5 fruit fly cellular contexts compared by ENCODE assay signal in genomic region chr2L:5085561-5085960, dm6.
TF ChIP-seq lines count a peak whose summit lies in the region.

No protein-coding gene starts in this region.

- no peak for TF ChIP-seq CTCF in whole organism, embryonic (GFP tag; optimal IDR thresholded peaks at IDR 0.05; lab: Kevin White, UChicago)

TF ChIP-seq in whole organism, adult, 20 proteins besides CTCF, POLR2A, EP300 and RAD21:
- TF ChIP-seq CG33017 (tag; optimal IDR thresholded peaks at IDR 0.05; lab: Kevin White, UChicago) (no peak), bab1 (GFP tag; optimal IDR thresholded peaks at IDR 0.05; lab: Kevin White, UChicago) (peak; percentile 46)
TF ChIP-seq in whole organism, adult: peak in this region for 1.

TF ChIP-seq in whole organism, embryonic, 481 proteins besides CTCF, POLR2A, EP300 and RAD21 (continues in another document):
- no peak for TF ChIP-seq dati (GFP tag; IDR thresholded peaks at IDR 0.05; lab: Robert Waterston, UW)
- TF ChIP-seq Dll (GFP tag; IDR thresholded peaks at IDR 0.05; lab: Robert Waterston, UW; ENCODE audit: partially characterized antibody), result no peak
- TF ChIP-seq CHES-1-like (GFP tag; optimal IDR thresholded peaks at IDR 0.05; lab: Kevin White, UChicago), result no peak
- TF ChIP-seq gem (tag; optimal IDR thresholded peaks at IDR 0.05; lab: Kevin White, UChicago), result peak; percentile 58
- TF ChIP-seq unpg (GFP tag; optimal IDR thresholded peaks at IDR 0.05; lab: Kevin White, UChicago), result no peak
- TF ChIP-seq CG6254 (GFP tag; optimal IDR thresholded peaks at IDR 0.05; lab: Kevin White, UChicago), result no peak
- no peak for TF ChIP-seq crol (GFP tag; IDR thresholded peaks at IDR 0.05; lab: Robert Waterston, UW)
- no peak for TF ChIP-seq pros (GFP tag; optimal IDR thresholded peaks at IDR 0.05; lab: Kevin White, UChicago)
- TF ChIP-seq sug (tag; optimal IDR thresholded peaks at IDR 0.05; lab: Kevin White, UChicago), result no peak
- no peak for TF ChIP-seq CkIIα-i1 (GFP tag; IDR thresholded peaks at IDR 0.05; lab: Robert Waterston, UW)
- TF ChIP-seq mld (GFP tag; IDR thresholded peaks at IDR 0.05; lab: Robert Waterston, UW; ENCODE audit: partially characterized antibody), result no peak
- no peak for TF ChIP-seq Max (GFP tag; optimal IDR thresholded peaks at IDR 0.05; lab: Kevin White, UChicago)
- TF ChIP-seq Camta (GFP tag; optimal IDR thresholded peaks at IDR 0.05; lab: Kevin White, UChicago), result no peak
- TF ChIP-seq knrl (GFP tag; IDR thresholded peaks at IDR 0.05; lab: Robert Waterston, UW; ENCODE audit: partially characterized antibody), result no peak
- peak; percentile 1 for TF ChIP-seq Oli (tag; optimal IDR thresholded peaks at IDR 0.05; lab: Kevin White, UChicago)
- TF ChIP-seq ash1 (GFP tag; optimal IDR thresholded peaks at IDR 0.05; lab: Kevin White, UChicago), result no peak
- no peak for TF ChIP-seq CG6854 (GFP tag; optimal IDR thresholded peaks at IDR 0.05; lab: Kevin White, UChicago)
- no peak for TF ChIP-seq CG4707 (GFP tag; optimal IDR thresholded peaks at IDR 0.05; lab: Kevin White, UChicago)
- TF ChIP-seq Nf-YB (GFP tag; optimal IDR thresholded peaks at IDR 0.05; lab: Kevin White, UChicago), result no peak
- no peak for TF ChIP-seq CG17612 (GFP tag; IDR thresholded peaks at IDR 0.05; lab: Robert Waterston, UW)
- TF ChIP-seq Scr (GFP tag; IDR thresholded peaks at IDR 0.05; lab: Robert Waterston, UW; ENCODE audit: partially characterized antibody), result no peak
- no peak for TF ChIP-seq chm (GFP tag; IDR thresholded peaks at IDR 0.05; lab: Robert Waterston, UW)
- peak; percentile 23 for TF ChIP-seq Med (GFP tag; lab: Kevin White, UChicago)

TF ChIP-seq in whole organism, prepupa, 60 proteins besides CTCF, POLR2A, EP300 and RAD21 (continues in another document):
- TF ChIP-seq Smox (GFP tag; optimal IDR thresholded peaks at IDR 0.05; lab: Kevin White, UChicago) (no peak), CG6276 (GFP tag; optimal IDR thresholded peaks at IDR 0.05; lab: Kevin White, UChicago) (peak; percentile 11), CG11902 (GFP tag; optimal IDR thresholded peaks at IDR 0.05; lab: Kevin White, UChicago) (no peak), CG11762 (GFP tag; optimal IDR thresholded peaks at IDR 0.05; lab: Kevin White, UChicago; ENCODE audit: insufficient read depth) (no peak), esn (GFP tag; optimal IDR thresholded peaks at IDR 0.05; lab: Kevin White, UChicago) (peak; percentile 49), Eip93F (GFP tag; optimal IDR thresholded peaks at IDR 0.05; lab: Kevin White, UChicago) (no peak), dsx (GFP tag; optimal IDR thresholded peaks at IDR 0.05; lab: Kevin White, UChicago; ENCODE audit: poor library complexity, severe bottlenecking) (no peak), CG6163 (GFP tag; IDR thresholded peaks at IDR 0.05; lab: Robert Waterston, UW) (peak; percentile 47; the same call in 2 of the 3 replicates), Sox15 (GFP tag; optimal IDR thresholded peaks at IDR 0.05; lab: Kevin White, UChicago) (no peak), cyc (GFP tag; optimal IDR thresholded peaks at IDR 0.05; lab: Kevin White, UChicago) (peak; percentile 34), Lpt (GFP tag; optimal IDR thresholded peaks at IDR 0.05; lab: Kevin White, UChicago) (no peak), CG31627 (GFP tag; optimal IDR thresholded peaks at IDR 0.05; lab: Kevin White, UChicago) (peak; percentile 20), fkh (GFP tag; optimal IDR thresholded peaks at IDR 0.05; lab: Kevin White, UChicago) (no peak), CG3919 (GFP tag; optimal IDR thresholded peaks at IDR 0.05; lab: Kevin White, UChicago) (no peak), CG3032 (tag; optimal IDR thresholded peaks at IDR 0.05; lab: Kevin White, UChicago) (no peak), net (GFP tag; optimal IDR thresholded peaks at IDR 0.05; lab: Kevin White, UChicago) (no peak), dac (GFP tag; optimal IDR thresholded peaks at IDR 0.05; lab: Kevin White, UChicago) (no peak), CG4318 (GFP tag; optimal IDR thresholded peaks at IDR 0.05; lab: Kevin White, UChicago) (peak; percentile 12), CG8319 (GFP tag; optimal IDR thresholded peaks at IDR 0.05; lab: Kevin White, UChicago) (no peak), OdsH (GFP tag; optimal IDR thresholded peaks at IDR 0.05; lab: Kevin White, UChicago) (peak; percentile 31), Blimp-1 (GFP tag; optimal IDR thresholded peaks at IDR 0.05; lab: Kevin White, UChicago) (no peak), CG8632 (GFP tag; optimal IDR thresholded peaks at IDR 0.05; lab: Kevin White, UChicago) (peak; percentile 45), vri (GFP tag; optimal IDR thresholded peaks at IDR 0.05; lab: Kevin White, UChicago) (no peak)

TF ChIP-seq in whole organism, pupa, 21 proteins besides CTCF, POLR2A, EP300 and RAD21:
- TF ChIP-seq Pif1B (GFP tag; optimal IDR thresholded peaks at IDR 0.05; lab: Kevin White, UChicago) (peak; percentile 1), CG4496 (GFP tag; IDR thresholded peaks at IDR 0.05; lab: Robert Waterston, UW) (no peak), CG34367 (tag; optimal IDR thresholded peaks at IDR 0.05; lab: Kevin White, UChicago) (no peak), D1 (tag; optimal IDR thresholded peaks at IDR 0.05; lab: Kevin White, UChicago) (no peak), CG8159 (tag; optimal IDR thresholded peaks at IDR 0.05; lab: Kevin White, UChicago) (no peak), CG32121 (GFP tag; IDR thresholded peaks at IDR 0.05; lab: Robert Waterston, UW) (0 out of 2 replicates have a peak, but pooled peaks have one; percentile 29), gl (tag; optimal IDR thresholded peaks at IDR 0.05; lab: Kevin White, UChicago) (no peak), CG14655 (GFP tag; optimal IDR thresholded peaks at IDR 0.05; lab: Kevin White, UChicago) (peak; percentile 1), CG17806 (tag; optimal IDR thresholded peaks at IDR 0.05; lab: Kevin White, UChicago) (peak; percentile 20), Pif1A (GFP tag; optimal IDR thresholded peaks at IDR 0.05; lab: Kevin White, UChicago) (peak; percentile 53), Snoo (tag; optimal IDR thresholded peaks at IDR 0.05; lab: Kevin White, UChicago) (peak; percentile 36), CG15710 (tag; optimal IDR thresholded peaks at IDR 0.05; lab: Kevin White, UChicago) (peak; percentile 22), CG13204 (GFP tag; optimal IDR thresholded peaks at IDR 0.05; lab: Kevin White, UChicago) (no peak), CG10348 (GFP tag; IDR thresholded peaks at IDR 0.05; lab: Robert Waterston, UW) (no peak), rn (GFP tag; IDR thresholded peaks at IDR 0.05; lab: Robert Waterston, UW) (no peak), Ets98B (GFP tag; IDR thresholded peaks at IDR 0.05; lab: Robert Waterston, UW) (peak; percentile 31; the same call in 1 of the 2 replicates), CG12605 (GFP tag; IDR thresholded peaks at IDR 0.05; lab: Robert Waterston, UW) (no peak), EcR (GFP tag; optimal IDR thresholded peaks at IDR 0.05; lab: Kevin White, UChicago) (no peak), fd96Ca (GFP tag; IDR thresholded peaks at IDR 0.05; lab: Robert Waterston, UW) (no peak), CG8301 (tag; optimal IDR thresholded peaks at IDR 0.05; lab: Kevin White, UChicago) (peak; percentile 24), CG9948 (tag; optimal IDR thresholded peaks at IDR 0.05; lab: Kevin White, UChicago) (peak; percentile 20)

TF ChIP-seq in whole organism, wandering third instar larva, 38 proteins besides CTCF, POLR2A, EP300 and RAD21:
- TF ChIP-seq h (GFP tag; optimal IDR thresholded peaks at IDR 0.05; lab: Kevin White, UChicago) (peak; percentile 35), dsf (GFP tag; optimal IDR thresholded peaks at IDR 0.05; lab: Kevin White, UChicago; ENCODE audit: borderline replicate concordance) (no peak), CG9705 (GFP tag; optimal IDR thresholded peaks at IDR 0.05; lab: Kevin White, UChicago) (no peak), Hr78 (GFP tag; optimal IDR thresholded peaks at IDR 0.05; lab: Kevin White, UChicago) (no peak), foxo (GFP tag; optimal IDR thresholded peaks at IDR 0.05; lab: Kevin White, UChicago) (peak in 1 of 2 experiments; percentile 44), Dif (GFP tag; optimal IDR thresholded peaks at IDR 0.05; lab: Kevin White, UChicago; ENCODE audit: partially characterized antibody) (no peak), GATAd (GFP tag; optimal IDR thresholded peaks at IDR 0.05; lab: Kevin White, UChicago) (no peak), brk (GFP tag; optimal IDR thresholded peaks at IDR 0.05; lab: Kevin White, UChicago) (no peak), Abd-B (GFP tag; optimal IDR thresholded peaks at IDR 0.05; lab: Kevin White, UChicago) (no peak), ey (GFP tag; optimal IDR thresholded peaks at IDR 0.05; lab: Kevin White, UChicago) (no peak), Sp1 (GFP tag; optimal IDR thresholded peaks at IDR 0.05; lab: Kevin White, UChicago) (peak; percentile 10), dl (GFP tag; optimal IDR thresholded peaks at IDR 0.05; lab: Kevin White, UChicago; ENCODE audit: insufficient read depth in 1 of 2, partially characterized antibody in 2 of 2) (no peak), lola (GFP tag; optimal IDR thresholded peaks at IDR 0.05; lab: Kevin White, UChicago) (no peak), HLH106 (tag; optimal IDR thresholded peaks at IDR 0.05; lab: Kevin White, UChicago) (peak; percentile 25), br (GFP tag; optimal IDR thresholded peaks at IDR 0.05; lab: Kevin White, UChicago) (no peak), fru (GFP tag; optimal IDR thresholded peaks at IDR 0.05; lab: Kevin White, UChicago) (peak; percentile 29), Myc (optimal IDR thresholded peaks at IDR 0.05; lab: Kevin White, UChicago) (no peak), jim (GFP tag; optimal IDR thresholded peaks at IDR 0.05; lab: Kevin White, UChicago) (no peak), OdsH (GFP tag; optimal IDR thresholded peaks at IDR 0.05; lab: Kevin White, UChicago) (no peak), Hnf4 (GFP tag; optimal IDR thresholded peaks at IDR 0.05; lab: Kevin White, UChicago) (peak; percentile 39), N (GFP tag; optimal IDR thresholded peaks at IDR 0.05; lab: Kevin White, UChicago) (no peak), rgr (GFP tag; optimal IDR thresholded peaks at IDR 0.05; lab: Kevin White, UChicago) (peak; percentile 32), psq (GFP tag; optimal IDR thresholded peaks at IDR 0.05; lab: Kevin White, UChicago) (peak; percentile 42), Jra (GFP tag; optimal IDR thresholded peaks at IDR 0.05; lab: Kevin White, UChicago) (no peak)
